Fruit fly (Drosophila melanogaster): ENCODE results near the gene CG31809.
A peak's percentile ranks its signal among the peaks of the same experiment; 100 is the strongest.

- peak; percentile 33 for TF ChIP-seq CG14711 (tag; optimal IDR thresholded peaks at IDR 0.05)
- TF ChIP-seq CG5204 (GFP tag; optimal IDR thresholded peaks at IDR 0.05) = peak; percentile 31
- TF ChIP-seq CG7101 (tag; optimal IDR thresholded peaks at IDR 0.05) = peak; percentile 50
- TF ChIP-seq tj (GFP tag; optimal IDR thresholded peaks at IDR 0.05) = no peak
- TF ChIP-seq Mnt (GFP tag; optimal IDR thresholded peaks at IDR 0.05) = no peak
- TF ChIP-seq Hr96 (GFP tag; optimal IDR thresholded peaks at IDR 0.05) = no peak
These were observed 38.8 kb downstream of the CG31809 start for dm6 chr2L:16819714-16820113.
